Worm (Caenorhabditis elegans) whole organism, L1 larva: ENCODE data around the gene F31B12.3.

Source experiments
- C16A3.4 ChIP-seq: fragments of 150-350 bp; optimal IDR thresholded peaks from 2 replicates; lab custom pipeline; 2014; ENCODE audit warnings: missing biosample characterization, missing genetic modification characterization
- C34B4.2 ChIP-seq: sonication (generic microtip); optimal IDR thresholded peaks from 2 replicates; lab custom pipeline; 2017; ENCODE audit warnings: mild to moderate bottlenecking, missing genetic modification characterization, missing compliant biosample characterization
- F16B12.6 ChIP-seq: fragments of 150-350 bp; optimal IDR thresholded peaks from 2 replicates; lab custom pipeline; 2014; ENCODE audit warnings: missing biosample characterization, missing genetic modification characterization
- Y116A8C.19 ChIP-seq: sonication (generic microtip); optimal IDR thresholded peaks from 2 replicates; lab custom pipeline; 2016; ENCODE audit warnings: missing compliant biosample characterization, missing genetic modification characterization, borderline replicate concordance
- aha-1 ChIP-seq: fragments of 150-350 bp; optimal IDR thresholded peaks from 2 replicates; lab custom pipeline; 2014; ENCODE audit warnings: missing biosample characterization, missing genetic modification characterization
- alr-1 ChIP-seq: fragments of 200-800 bp; sonication (Bioruptor generic); optimal IDR thresholded peaks from 2 replicates; lab custom pipeline; 2018; ENCODE audit warnings: borderline replicate concordance, mild to moderate bottlenecking, missing genetic modification characterization, missing compliant biosample characterization
- ama-1 ChIP-seq: fragments of 150-350 bp; optimal IDR thresholded peaks from 2 replicates; lab custom pipeline; 2014
- blmp-1 ChIP-seq: fragments of 150-350 bp; optimal IDR thresholded peaks from 2 replicates; lab custom pipeline; 2014; ENCODE audit warnings: missing biosample characterization, missing genetic modification characterization
- ceh-8 ChIP-seq: fragments of 200-800 bp; sonication (Bioruptor generic); optimal IDR thresholded peaks from 2 replicates; lab custom pipeline; 2018; ENCODE audit warnings: mild to moderate bottlenecking, missing genetic modification characterization, moderate library complexity, missing compliant biosample characterization
- ceh-82 ChIP-seq, 3 experiments: fragments of 150-350 bp in 1 of 3; sonication (generic microtip) in 2 of 3; optimal IDR thresholded peaks; 2 replicates each; lab custom pipeline; 2014 to 2017; ENCODE audit warnings: missing biosample characterization in 3 of 3, missing genetic modification characterization in 3 of 3
- ceh-88 ChIP-seq: fragments of 200-800 bp; sonication (Bioruptor generic); IDR thresholded peaks from 2 replicates; pipeline ENCODE4 v1.3.6; 2022; ENCODE audit warnings: missing genetic modification characterization, missing compliant biosample characterization
- ces-1 ChIP-seq: fragments of 150-350 bp; optimal IDR thresholded peaks from 2 replicates; lab custom pipeline; 2014; ENCODE audit warnings: missing biosample characterization, missing genetic modification reagents, missing genetic modification characterization
- efl-3 ChIP-seq: fragments of 200-800 bp; sonication (Bioruptor generic); optimal IDR thresholded peaks from 2 replicates; lab custom pipeline; 2018; ENCODE audit warnings: mild to moderate bottlenecking, missing genetic modification characterization, missing compliant biosample characterization
- egl-13 ChIP-seq: sonication (generic microtip); optimal IDR thresholded peaks from 2 replicates; lab custom pipeline; 2016; ENCODE audit warnings: missing genotype, missing genetic modification reagents, missing genetic modification characterization, missing compliant biosample characterization
- egl-27 ChIP-seq, 2 experiments: fragments of 150-350 bp in 1 of 2; sonication (generic microtip); optimal IDR thresholded peaks; 3 replicates each; lab custom pipeline; 2017 to 2018; ENCODE audit warnings: missing biosample characterization in 2 of 2, missing genetic modification characterization in 2 of 2, missing genetic modification reagents in 2 of 2
- elt-2 ChIP-seq: sonication (generic microtip); optimal IDR thresholded peaks from 2 replicates; lab custom pipeline; 2016; ENCODE audit warnings: missing genetic modification characterization, mild to moderate bottlenecking, inconsistent platforms, missing compliant biosample characterization, missing genetic modification reagents
- elt-3 ChIP-seq, 6 experiments: fragments of 150-350 bp in 1 of 6; sonication (generic microtip); optimal IDR thresholded peaks; 2 replicates each; lab custom pipeline; 2017 to 2018; ENCODE audit warnings: missing biosample characterization in 6 of 6, missing genetic modification characterization in 6 of 6, inconsistent platforms in 1 of 6
- fkh-10 ChIP-seq: sonication (generic microtip); optimal IDR thresholded peaks from 2 replicates; lab custom pipeline; 2017; ENCODE audit warnings: missing biosample characterization, missing genetic modification reagents, missing genetic modification characterization
- grh-1 ChIP-seq: fragments of 200-800 bp; sonication (Bioruptor generic); IDR thresholded peaks from 2 replicates; pipeline ENCODE4 v1.3.6; 2022; ENCODE audit warnings: missing genetic modification reagents, missing genetic modification characterization, missing compliant biosample characterization
- hpl-2 ChIP-seq: fragments of 150-350 bp; optimal IDR thresholded peaks from 2 replicates; lab custom pipeline; 2014; ENCODE audit warnings: missing biosample characterization, missing genetic modification reagents, missing genetic modification characterization
- isw-1 ChIP-seq: fragments of 200-800 bp; sonication (Bioruptor generic); IDR thresholded peaks from 2 replicates; pipeline ENCODE4 v1.3.6; 2022; ENCODE audit warnings: missing genetic modification characterization, missing compliant biosample characterization
- jun-1 ChIP-seq: fragments of 150-350 bp; optimal IDR thresholded peaks from 2 replicates; lab custom pipeline; 2014; ENCODE audit warnings: missing biosample characterization, missing genetic modification reagents, missing genetic modification characterization
- lin-13 ChIP-seq: fragments of 150-350 bp; optimal IDR thresholded peaks from 2 replicates; lab custom pipeline; 2014; ENCODE audit warnings: missing biosample characterization, missing genetic modification reagents, missing genetic modification characterization
- lin-15B ChIP-seq: fragments of 150-350 bp; sonication (generic microtip); optimal IDR thresholded peaks from 3 replicates; lab custom pipeline; 2014; ENCODE audit warnings: missing biosample characterization, missing genetic modification characterization
- lin-35 ChIP-seq, 2 experiments: fragments of 150-350 bp; optimal IDR thresholded peaks; 2 replicates each; lab custom pipeline; 2014; ENCODE audit warnings: missing biosample characterization in 2 of 2, missing genetic modification characterization in 2 of 2, missing genetic modification reagents in 2 of 2
- lir-3 ChIP-seq: sonication (generic microtip); optimal IDR thresholded peaks from 2 replicates; lab custom pipeline; 2016; ENCODE audit warnings: mild to moderate bottlenecking, missing genetic modification characterization, moderate library complexity, missing compliant biosample characterization; ENCODE audit not compliant: poor library complexity
- lsy-2 ChIP-seq, 2 experiments: fragments of 150-350 bp; optimal IDR thresholded peaks; 2 replicates each; lab custom pipeline; 2014; ENCODE audit warnings: missing biosample characterization in 2 of 2, missing genetic modification characterization in 2 of 2
- mab-9 ChIP-seq: fragments of 200-800 bp; sonication (Bioruptor generic); IDR thresholded peaks from 2 replicates; pipeline ENCODE4 v1.3.6; 2022; ENCODE audit warnings: missing genetic modification reagents, missing genetic modification characterization, missing compliant biosample characterization
- mdl-1 ChIP-seq, 2 experiments: fragments of 150-350 bp; optimal IDR thresholded peaks; 2 replicates each; lab custom pipeline; 2014 to 2017; ENCODE audit warnings: missing biosample characterization in 2 of 2, missing genetic modification characterization in 2 of 2, inconsistent platforms in 1 of 2
- nhr-11 ChIP-seq: fragments of 150-350 bp; optimal IDR thresholded peaks from 2 replicates; lab custom pipeline; 2014; ENCODE audit warnings: missing biosample characterization, missing genetic modification characterization
- nhr-12 ChIP-seq: sonication (generic microtip); optimal IDR thresholded peaks from 2 replicates; lab custom pipeline; 2017; ENCODE audit warnings: missing biosample characterization, missing genetic modification characterization
- nhr-19 ChIP-seq: fragments of 200-800 bp; sonication (Bioruptor generic); conservative IDR thresholded peaks from 2 replicates; pipeline ENCODE4 v1.3.6; 2022; ENCODE audit warnings: missing genetic modification characterization, missing compliant biosample characterization
- nhr-20 ChIP-seq: sonication (generic microtip); optimal IDR thresholded peaks from 2 replicates; lab custom pipeline; 2016; ENCODE audit warnings: mild to moderate bottlenecking, missing genetic modification characterization, missing compliant biosample characterization
- nhr-28 ChIP-seq: fragments of 150-350 bp; optimal IDR thresholded peaks from 2 replicates; lab custom pipeline; 2014; ENCODE audit warnings: missing biosample characterization, missing genetic modification characterization
- nhr-71 ChIP-seq: sonication (generic microtip); optimal IDR thresholded peaks from 2 replicates; lab custom pipeline; 2016; ENCODE audit warnings: mild to moderate bottlenecking, missing genetic modification characterization, moderate library complexity, missing compliant biosample characterization
- nhr-84 ChIP-seq: sonication (generic microtip); optimal IDR thresholded peaks from 2 replicates; lab custom pipeline; 2017; ENCODE audit warnings: missing biosample characterization, missing genetic modification characterization
- nhr-85 ChIP-seq: sonication (generic microtip); peaks from one replicate; lab custom pipeline; 2016; ENCODE audit warnings: missing genetic modification characterization, inconsistent platforms, missing compliant biosample characterization
- pag-3 ChIP-seq: sonication (generic microtip); optimal IDR thresholded peaks from 2 replicates; lab custom pipeline; 2017; ENCODE audit warnings: missing genetic modification characterization, mild to moderate bottlenecking, missing compliant biosample characterization, antibody characterized with exemption, borderline replicate concordance; ENCODE audit not compliant: insufficient read depth
- pax-3 ChIP-seq: fragments of 200-800 bp; sonication (Bioruptor generic); optimal IDR thresholded peaks from 2 replicates; lab custom pipeline; 2018; ENCODE audit warnings: mild to moderate bottlenecking, missing genetic modification characterization, moderate library complexity, missing compliant biosample characterization
- pqm-1 ChIP-seq: sonication (generic microtip); optimal IDR thresholded peaks from 3 replicates; lab custom pipeline; 2017; ENCODE audit warnings: missing biosample characterization, missing genetic modification characterization
- skn-1 ChIP-seq: fragments of 150-350 bp; optimal IDR thresholded peaks from 2 replicates; lab custom pipeline; 2014; ENCODE audit warnings: missing biosample characterization, missing genetic modification characterization
- snpc-4 ChIP-seq: fragments of 150-350 bp; optimal IDR thresholded peaks from 2 replicates; lab custom pipeline; 2014; ENCODE audit warnings: missing biosample characterization, missing genetic modification characterization
- sox-4 ChIP-seq: sonication (generic microtip); optimal IDR thresholded peaks from 2 replicates; lab custom pipeline; 2016; ENCODE audit warnings: missing genetic modification characterization, missing compliant biosample characterization
- sptf-1 ChIP-seq: fragments of 150-350 bp; optimal IDR thresholded peaks from 2 replicates; lab custom pipeline; 2014; ENCODE audit warnings: missing biosample characterization, missing genetic modification characterization
- sup-37 ChIP-seq: fragments of 200-800 bp; sonication (Bioruptor generic); optimal IDR thresholded peaks from 2 replicates; lab custom pipeline; 2018; ENCODE audit warnings: mild to moderate bottlenecking, missing genetic modification characterization, missing compliant biosample characterization
- tlp-1 ChIP-seq: fragments of 150-350 bp; optimal IDR thresholded peaks from 2 replicates; lab custom pipeline; 2014; ENCODE audit warnings: missing biosample characterization, missing genetic modification characterization
- unc-62 ChIP-seq: fragments of 150-350 bp; optimal IDR thresholded peaks from 2 replicates; lab custom pipeline; 2014; ENCODE audit warnings: missing biosample characterization, missing genetic modification reagents, missing genetic modification characterization
- unc-86 ChIP-seq: sonication (generic microtip); optimal IDR thresholded peaks from 2 replicates; lab custom pipeline; 2016; ENCODE audit warnings: missing genetic modification characterization, missing compliant biosample characterization
- zag-1 ChIP-seq: fragments of 150-350 bp; optimal IDR thresholded peaks from 2 replicates; lab custom pipeline; 2014; ENCODE audit warnings: missing biosample characterization, missing genetic modification characterization
- zip-4 ChIP-seq: fragments of 200-800 bp; sonication (Bioruptor generic); optimal IDR thresholded peaks from 2 replicates; lab custom pipeline; 2018; ENCODE audit warnings: mild to moderate bottlenecking, missing genetic modification characterization, moderate library complexity, missing compliant biosample characterization
- ztf-11 ChIP-seq, 2 experiments: sonication (generic microtip); optimal IDR thresholded peaks; 2 replicates each; lab custom pipeline; 2016 to 2017; ENCODE audit warnings: missing genetic modification characterization in 2 of 2, missing biosample characterization in 1 of 2, missing compliant biosample characterization in 1 of 2
- ztf-4 ChIP-seq: fragments of 150-350 bp; optimal IDR thresholded peaks from 2 replicates; lab custom pipeline; 2014; ENCODE audit warnings: missing biosample characterization, missing genetic modification characterization

Gene F31B12.3

DNA sequence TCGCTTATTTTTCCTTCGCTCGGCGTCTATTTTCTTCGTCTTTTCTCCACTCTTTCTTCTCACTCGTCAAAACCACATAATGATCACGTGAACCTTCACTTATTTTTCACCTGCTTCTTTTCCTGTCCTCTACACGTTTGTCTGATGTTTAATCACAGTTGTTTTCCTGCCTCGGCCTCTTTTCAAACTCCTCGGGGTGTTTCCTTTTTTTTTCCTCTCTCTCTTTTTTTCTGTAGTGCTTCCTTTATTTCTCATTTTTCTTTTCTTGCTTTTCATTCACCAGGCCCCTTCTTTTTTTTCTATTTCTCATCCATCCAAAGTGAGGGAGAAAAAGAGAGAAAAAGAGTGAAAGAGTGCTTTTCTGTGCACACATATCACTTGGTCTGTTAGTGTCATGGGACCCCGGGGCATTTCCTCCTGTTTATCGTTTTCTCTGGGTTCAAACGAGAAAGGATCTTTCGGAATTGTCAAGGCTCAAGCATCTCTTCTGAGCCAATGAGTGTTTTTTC, 49.4 kb downstream of the F31B12.3 start (continued):
- TF ChIP-seq egl-27 (tag; optimal IDR thresholded peaks at IDR 0.05; lab: Kevin White, UChicago) = peak; percentile 9 to 68
- peak; percentile 67 for TF ChIP-seq sup-37 (GFP tag; lab: Kevin White, UChicago)
- peak; percentile 49 to 88 for TF ChIP-seq mdl-1 (tag; optimal IDR thresholded peaks at IDR 0.05; lab: Kevin White, UChicago)
- no peak for TF ChIP-seq nhr-28 (tag; lab: Kevin White, UChicago)
- TF ChIP-seq sox-4 (tag; lab: Kevin White, UChicago) = peak; percentile 75
- TF ChIP-seq unc-62 (GFP tag; lab: Kevin White, UChicago) = no peak
- peak; percentile 89 for TF ChIP-seq nhr-19 (GFP tag; lab: Robert Waterston, UW)
- TF ChIP-seq ceh-82 (tag; optimal IDR thresholded peaks at IDR 0.05; lab: Kevin White, UChicago) = peak; percentile 8 to 78 (median 55)
- TF ChIP-seq lin-13 = peak; percentile 74
- peak; percentile 74 for TF ChIP-seq ztf-4 (tag; lab: Kevin White, UChicago)
- TF ChIP-seq ces-1 = no peak
- peak; percentile 50 for TF ChIP-seq isw-1 (GFP tag; lab: Robert Waterston, UW)
- peak; percentile 61 for TF ChIP-seq grh-1 (GFP tag; lab: Robert Waterston, UW)
- TF ChIP-seq lir-3 = peak; percentile 40
- no peak for TF ChIP-seq tlp-1
- peak; percentile 65 for TF ChIP-seq jun-1
- TF ChIP-seq alr-1 (tag; lab: Kevin White, UChicago) = no peak
- TF ChIP-seq nhr-71 (tag; lab: Kevin White, UChicago) = peak; percentile 99
- TF ChIP-seq pax-3 (tag; lab: Kevin White, UChicago) = peak; percentile 69
- peak; percentile 61; the same call in 1 of the 2 replicates for TF ChIP-seq ceh-88
- peak; percentile 75 for TF ChIP-seq skn-1 (tag; lab: Kevin White, UChicago)
- TF ChIP-seq lin-35 (GFP tag; optimal IDR thresholded peaks at IDR 0.05; lab: Kevin White, UChicago) = peak; percentile 41 to 75
- peak; percentile 45 for TF ChIP-seq elt-2 (tag; lab: Kevin White, UChicago)
- TF ChIP-seq zip-4 = peak; percentile 29
- no peak for TF ChIP-seq nhr-84
- peak; percentile 67 for TF ChIP-seq C16A3.4 (tag; lab: Kevin White, UChicago)
- peak; percentile 97 for TF ChIP-seq nhr-85
- no peak for TF ChIP-seq hpl-2
- TF ChIP-seq F16B12.6 = no peak
- peak; percentile 98 for TF ChIP-seq nhr-20 (tag; lab: Kevin White, UChicago)
- no peak for TF ChIP-seq efl-3 (GFP tag; lab: Kevin White, UChicago)
- no peak for TF ChIP-seq sptf-1
- TF ChIP-seq mab-9 = no peak
- peak; percentile 29 for TF ChIP-seq snpc-4
- TF ChIP-seq Y116A8C.19 (tag; lab: Kevin White, UChicago) = no peak
- TF ChIP-seq lin-15B (tag; lab: Kevin White, UChicago) = no peak
- no peak for TF ChIP-seq C34B4.2 (tag; lab: Kevin White, UChicago)
- TF ChIP-seq nhr-12 (tag; lab: Kevin White, UChicago) = no peak
- TF ChIP-seq lsy-2 (tag; optimal IDR thresholded peaks at IDR 0.05; lab: Kevin White, UChicago) = peak; percentile 83 to 91
- peak; percentile 100 for TF ChIP-seq blmp-1 (tag; lab: Kevin White, UChicago)
- TF ChIP-seq ama-1 (lab: Kevin White, UChicago) = peak; percentile 3
- peak; percentile 89 for TF ChIP-seq egl-13 (tag; lab: Kevin White, UChicago)
- TF ChIP-seq ztf-11 (tag; optimal IDR thresholded peaks at IDR 0.05; lab: Kevin White, UChicago) = no peak
- TF ChIP-seq elt-3 (tag; optimal IDR thresholded peaks at IDR 0.05; lab: Kevin White, UChicago) = peak in 3 of 6 experiments; percentile 4 to 95 (median 73)
- peak; percentile 45 for TF ChIP-seq pag-3
- TF ChIP-seq pqm-1 (tag; lab: Kevin White, UChicago) = no peak
- peak; percentile 76 for TF ChIP-seq fkh-10 (GFP tag; lab: Kevin White, UChicago)
- TF ChIP-seq unc-86 = peak; percentile 73
- TF ChIP-seq nhr-11 (tag; lab: Kevin White, UChicago) = peak; percentile 78
- peak; percentile 17 for TF ChIP-seq aha-1 (tag; lab: Kevin White, UChicago)
- TF ChIP-seq zag-1 (tag; lab: Kevin White, UChicago) = no peak
- TF ChIP-seq ceh-8 (GFP tag; lab: Kevin White, UChicago) = peak; percentile 61
